Worm (Caenorhabditis elegans): ENCODE data around the gene pho-13.

ce11 chrII:8759493-8759892, 47.3 kb downstream of the pho-13 start, which contains the start of gene fut-1:
- TF ChIP-seq ztf-11 (tag; optimal IDR thresholded peaks at IDR 0.05): no peak
- TF ChIP-seq ceh-39 (tag; optimal IDR thresholded peaks at IDR 0.05): no peak
- TF ChIP-seq flh-1 (GFP tag; optimal IDR thresholded peaks at IDR 0.05): no peak
- TF ChIP-seq elt-1 (tag; optimal IDR thresholded peaks at IDR 0.05; ENCODE audit: borderline replicate concordance, insufficient read depth): no peak
- no peak for TF ChIP-seq blmp-1 (tag; optimal IDR thresholded peaks at IDR 0.05)
- no peak for TF ChIP-seq lin-13 (tag; optimal IDR thresholded peaks at IDR 0.05)
- TF ChIP-seq unc-39 (tag; optimal IDR thresholded peaks at IDR 0.05): no peak
- TF ChIP-seq unc-62 (GFP tag; optimal IDR thresholded peaks at IDR 0.05): no peak
- no peak for TF ChIP-seq snpc-4 (tag; optimal IDR thresholded peaks at IDR 0.05)
- no peak for TF ChIP-seq elt-3 (tag; optimal IDR thresholded peaks at IDR 0.05)
- TF ChIP-seq nhr-237 (tag; optimal IDR thresholded peaks at IDR 0.05): no peak
